Worm (Caenorhabditis elegans): ENCODE measurements around the gene F11C7.6.

DNA sequence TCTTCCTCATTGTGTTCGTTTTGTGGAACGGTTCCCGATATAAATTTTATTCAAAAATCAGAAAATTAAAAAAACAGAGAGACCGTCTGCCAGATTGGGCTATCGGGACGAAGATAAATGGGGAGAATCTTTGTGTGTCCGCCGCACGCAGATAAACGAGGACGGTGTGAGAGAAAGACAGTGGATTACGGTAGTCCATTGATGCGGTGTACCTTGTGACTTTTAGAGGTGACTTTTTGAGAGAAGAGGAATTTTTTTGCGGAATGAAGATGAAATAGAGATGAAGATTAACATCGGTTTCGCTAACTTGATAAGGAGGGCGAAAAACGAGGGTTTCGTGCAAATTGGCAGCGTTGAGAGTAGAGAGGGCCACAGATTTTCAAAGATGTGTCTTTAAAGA is 26.4 kb downstream of the F11C7.6 start:
- TF ChIP-seq aly-1 (tag; optimal IDR thresholded peaks at IDR 0.05) (no peak), ama-1 (optimal IDR thresholded peaks at IDR 0.05) (no peak), hnd-1 (tag; optimal IDR thresholded peaks at IDR 0.05) (no peak), hmbx-1 (tag; optimal IDR thresholded peaks at IDR 0.05) (no peak), flt-1 (GFP tag; IDR thresholded peaks at IDR 0.05) (no peak), ceh-13 (GFP tag; optimal IDR thresholded peaks at IDR 0.05) (no peak), B0310.2 (tag; optimal IDR thresholded peaks at IDR 0.05) (no peak), tbx-37 (GFP tag; conservative IDR thresholded peaks at IDR 0.05) (no peak), ceh-36 (tag; optimal IDR thresholded peaks at IDR 0.05) (no peak), hmg-4 (GFP tag; optimal IDR thresholded peaks at IDR 0.05) (no peak)

Measured in whole organism, early embryonic.